Fruit fly (Drosophila melanogaster) S2 (cell line): ENCODE results near the gene CG32302.

ENCODE experiments used
- CG8478 ChIP-seq: fragments of >200 bp; optimal IDR thresholded peaks from 2 replicates; lab custom pipeline; 2018
- CTCF ChIP-seq, 2 experiments: fragments of >200 bp; optimal IDR thresholded peaks; 2 replicates each; lab custom pipeline; 2018

- no peak for TF ChIP-seq CG8478 (lab: Kevin White, UChicago)
- no peak for TF ChIP-seq CTCF (optimal IDR thresholded peaks at IDR 0.05; lab: Kevin White, UChicago)
Measured at dm6 chr3L:2262515-2262944, 6.1 kb upstream of the CG32302 start, which contains the start of the genes oxt and CG13807.
